Fruit fly (Drosophila melanogaster): ENCODE results near the gene CG13133.

dm6 chr2L:10061276-10061675, 30.9 kb downstream of the CG13133 start:
- TF ChIP-seq br (GFP tag; optimal IDR thresholded peaks at IDR 0.05): no peak
- TF ChIP-seq fru (GFP tag; optimal IDR thresholded peaks at IDR 0.05): no peak

Measured in whole organism, wandering third instar larva.